Fruit fly (Drosophila melanogaster) whole organism, embryonic: ENCODE data around the gene LManV.

ENCODE experiments used
- Abd-B ChIP-seq: fragments of 200-800 bp; sonication (Bioruptor generic); optimal IDR thresholded peaks from 2 replicates; lab custom pipeline; 2018; ENCODE audit warnings: missing biosample characterization, mild to moderate bottlenecking, missing genetic modification characterization, moderate library complexity
- B-H2 ChIP-seq: fragments of 200-800 bp; sonication (Bioruptor generic); optimal IDR thresholded peaks from 2 replicates; lab custom pipeline; 2018; ENCODE audit warnings: missing biosample characterization, mild to moderate bottlenecking, missing genetic modification characterization
- Bdp1 ChIP-seq: fragments of 200-800 bp; sonication (Bioruptor generic); optimal IDR thresholded peaks from 3 replicates; lab custom pipeline; 2016; ENCODE audit warnings: missing biosample characterization, missing genetic modification characterization
- CG10462 ChIP-seq: fragments of 200-800 bp; sonication (Bioruptor generic); optimal IDR thresholded peaks from 2 replicates; lab custom pipeline; 2016; ENCODE audit warnings: missing biosample characterization, missing genetic modification characterization
- CG11085 ChIP-seq: fragments of 200-800 bp; sonication (Bioruptor generic); IDR thresholded peaks from 2 replicates; pipeline ENCODE4 v1.3.6; 2022; ENCODE audit warnings: missing biosample characterization, missing genetic modification characterization
- CG11696 ChIP-seq: fragments of 200-800 bp; sonication (Bioruptor generic); IDR thresholded peaks from 2 replicates; pipeline ENCODE4 v1.3.6; 2022; ENCODE audit warnings: missing biosample characterization, missing genetic modification characterization
- CG12236 ChIP-seq: fragments of 200-800 bp; sonication (Bioruptor generic); optimal IDR thresholded peaks from 2 replicates; lab custom pipeline; 2016; ENCODE audit warnings: missing biosample characterization, missing genetic modification characterization
- CG1233 ChIP-seq: fragments of 200-800 bp; sonication (Bioruptor generic); optimal IDR thresholded peaks from 4 replicates; lab custom pipeline; 2018; ENCODE audit warnings: missing biosample characterization, mild to moderate bottlenecking, missing genetic modification characterization
- CG14050 ChIP-seq: fragments of 200-800 bp; sonication (Bioruptor generic); IDR thresholded peaks from 3 replicates; pipeline ENCODE4 v1.3.6; 2022; ENCODE audit warnings: missing biosample characterization, missing genetic modification characterization
- CG16813 ChIP-seq: fragments of 200-800 bp; sonication (Bioruptor generic); IDR thresholded peaks from 3 replicates; pipeline ENCODE4 v1.3.6; 2022; ENCODE audit warnings: missing biosample characterization, missing genetic modification characterization; ENCODE audit not compliant: partially characterized antibody
- CG16815 ChIP-seq: fragments of 200-800 bp; sonication (Bioruptor generic); optimal IDR thresholded peaks from 3 replicates; lab custom pipeline; 2017; ENCODE audit warnings: missing biosample characterization, mild to moderate bottlenecking, missing genetic modification characterization
- CG17361 ChIP-seq: fragments of 200-800 bp; sonication (Bioruptor generic); IDR thresholded peaks from 3 replicates; pipeline ENCODE4 v1.3.6; 2022; ENCODE audit warnings: missing biosample characterization, missing genetic modification characterization
- CG17568 ChIP-seq: fragments of 200-800 bp; sonication (Bioruptor generic); optimal IDR thresholded peaks from 2 replicates; lab custom pipeline; 2018; ENCODE audit warnings: missing biosample characterization, mild to moderate bottlenecking, missing genetic modification characterization, moderate library complexity
- CG2116 ChIP-seq: fragments of 200-800 bp; sonication (Bioruptor generic); optimal IDR thresholded peaks from 3 replicates; lab custom pipeline; 2018; ENCODE audit warnings: missing biosample characterization, mild to moderate bottlenecking, missing genetic modification characterization
- CG2120 ChIP-seq: fragments of 200-800 bp; sonication (Bioruptor generic); optimal IDR thresholded peaks from 3 replicates; lab custom pipeline; 2016; ENCODE audit warnings: missing biosample characterization, missing genetic modification characterization
- CG2202 ChIP-seq: fragments of 200-800 bp; sonication (Bioruptor generic); optimal IDR thresholded peaks from 2 replicates; lab custom pipeline; 2018; ENCODE audit warnings: missing biosample characterization, mild to moderate bottlenecking, missing genetic modification characterization
- CG2889 ChIP-seq: fragments of 200-800 bp; sonication (Bioruptor generic); IDR thresholded peaks from 3 replicates; pipeline ENCODE4 v1.3.6; 2022; ENCODE audit warnings: missing biosample characterization, missing genetic modification characterization
- CG31224 ChIP-seq: fragments of 200-800 bp; sonication (Bioruptor generic); IDR thresholded peaks from 2 replicates; pipeline ENCODE4 v1.3.6; 2022; ENCODE audit warnings: missing biosample characterization, missing genetic modification characterization
- CG32772 ChIP-seq: fragments of 200-800 bp; sonication (Bioruptor generic); IDR thresholded peaks from 2 replicates; pipeline ENCODE4 v1.3.6; 2022; ENCODE audit warnings: missing biosample characterization, missing genetic modification characterization
- CG42726 ChIP-seq: fragments of 200-800 bp; sonication (Bioruptor generic); IDR thresholded peaks from 2 replicates; pipeline ENCODE4 v1.3.6; 2022; ENCODE audit warnings: missing biosample characterization, missing genetic modification characterization; ENCODE audit not compliant: partially characterized antibody
- CG4404 ChIP-seq: fragments of 200-800 bp; sonication (Bioruptor generic); IDR thresholded peaks from 2 replicates; pipeline ENCODE4 v1.3.6; 2022; ENCODE audit warnings: missing biosample characterization, missing genetic modification characterization
- CG4854 ChIP-seq: fragments of 200-800 bp; sonication (Bioruptor generic); optimal IDR thresholded peaks from 2 replicates; lab custom pipeline; 2016; ENCODE audit warnings: missing biosample characterization, missing genetic modification characterization, inconsistent platforms
- CG7357 ChIP-seq: fragments of 200-800 bp; sonication (Bioruptor generic); IDR thresholded peaks from 3 replicates; pipeline ENCODE4 v1.3.6; 2022; ENCODE audit warnings: missing biosample characterization, missing genetic modification characterization
- CG7987 ChIP-seq: fragments of 200-800 bp; sonication (Bioruptor generic); optimal IDR thresholded peaks from 2 replicates; lab custom pipeline; 2018; ENCODE audit warnings: missing biosample characterization, mild to moderate bottlenecking, missing genetic modification characterization, moderate library complexity
- CG8089 ChIP-seq: fragments of 200-800 bp; sonication (Bioruptor generic); optimal IDR thresholded peaks from 3 replicates; lab custom pipeline; 2016; ENCODE audit warnings: missing biosample characterization, missing genetic modification characterization
- CG8281 ChIP-seq: fragments of 200-800 bp; sonication (Bioruptor generic); optimal IDR thresholded peaks from 2 replicates; lab custom pipeline; 2018; ENCODE audit warnings: missing biosample characterization, mild to moderate bottlenecking, missing genetic modification characterization, moderate library complexity
- Doc2 ChIP-seq: fragments of 200-800 bp; sonication (Bioruptor generic); IDR thresholded peaks from 2 replicates; pipeline ENCODE4 v1.3.6; 2022; ENCODE audit warnings: missing biosample characterization, missing genetic modification characterization
- ERR ChIP-seq: fragments of 200-800 bp; sonication (Bioruptor generic); optimal IDR thresholded peaks from 2 replicates; lab custom pipeline; 2016; ENCODE audit warnings: missing biosample characterization, missing genetic modification characterization
- Fer3 ChIP-seq: fragments of 200-800 bp; sonication (Bioruptor generic); optimal IDR thresholded peaks from 2 replicates; lab custom pipeline; 2018; ENCODE audit warnings: missing biosample characterization, mild to moderate bottlenecking, missing genetic modification characterization, moderate library complexity
- Hr3 ChIP-seq: fragments of 200-800 bp; sonication (Bioruptor generic); optimal IDR thresholded peaks from 3 replicates; lab custom pipeline; 2016; ENCODE audit warnings: missing biosample characterization, missing genetic modification characterization
- MBD-R2 ChIP-seq: fragments of 200-800 bp; sonication (Bioruptor generic); IDR thresholded peaks from 2 replicates; pipeline ENCODE4 v1.3.6; 2022; ENCODE audit warnings: missing biosample characterization, missing genetic modification characterization
- Mad ChIP-seq: fragments of 200-800 bp; sonication (Bioruptor generic); optimal IDR thresholded peaks from 2 replicates; lab custom pipeline; 2016; ENCODE audit warnings: missing biosample characterization, missing genetic modification characterization
- Nf-YB ChIP-seq: fragments of 200-800 bp; sonication (Bioruptor generic); optimal IDR thresholded peaks from 3 replicates; lab custom pipeline; 2019; ENCODE audit warnings: missing biosample characterization, mild to moderate bottlenecking, missing genetic modification characterization, moderate library complexity
- Rfx ChIP-seq: fragments of 200-800 bp; sonication (Bioruptor generic); IDR thresholded peaks from 2 replicates; pipeline ENCODE4 v1.3.6; 2022; ENCODE audit warnings: missing biosample characterization, missing genetic modification characterization
- Rx ChIP-seq: fragments of 200-800 bp; sonication (Bioruptor generic); IDR thresholded peaks from 2 replicates; pipeline ENCODE4 v1.3.6; 2022; ENCODE audit warnings: missing biosample characterization, missing genetic modification characterization
- Sox102F ChIP-seq: fragments of 200-800 bp; sonication (Bioruptor generic); optimal IDR thresholded peaks from 2 replicates; lab custom pipeline; 2018; ENCODE audit warnings: missing biosample characterization, mild to moderate bottlenecking, missing genetic modification characterization, moderate library complexity
- cad ChIP-seq: fragments of >200 bp; optimal IDR thresholded peaks from 2 replicates; lab custom pipeline; 2017; ENCODE audit warnings: missing biosample characterization, missing genetic modification characterization
- chn ChIP-seq: fragments of 200-800 bp; sonication (Bioruptor generic); optimal IDR thresholded peaks from 2 replicates; lab custom pipeline; 2016; ENCODE audit warnings: missing biosample characterization, missing genetic modification characterization
- croc ChIP-seq: fragments of 200-800 bp; sonication (Bioruptor generic); conservative IDR thresholded peaks from 3 replicates; pipeline ENCODE4 v1.3.6; 2022; ENCODE audit warnings: missing biosample characterization, missing genetic modification characterization
- cwo ChIP-seq: fragments of 200-800 bp; sonication (Bioruptor generic); optimal IDR thresholded peaks from 3 replicates; lab custom pipeline; 2017; ENCODE audit warnings: missing biosample characterization, missing genetic modification characterization, mild to moderate bottlenecking, moderate library complexity, missing genetic modification reagents
- fd3F ChIP-seq: fragments of 200-800 bp; sonication (Bioruptor generic); optimal IDR thresholded peaks from 2 replicates; lab custom pipeline; 2018; ENCODE audit warnings: missing biosample characterization, mild to moderate bottlenecking, missing genetic modification characterization, moderate library complexity
- grau ChIP-seq: fragments of 200-800 bp; optimal IDR thresholded peaks from 3 replicates; lab custom pipeline; 2019; ENCODE audit warnings: missing biosample characterization, mild to moderate bottlenecking, missing genetic modification characterization, moderate library complexity
- gro ChIP-seq: fragments of 200-800 bp; sonication (Bioruptor generic); optimal IDR thresholded peaks from 2 replicates; lab custom pipeline; 2016; ENCODE audit warnings: missing biosample characterization, missing genetic modification characterization
- gsb-n ChIP-seq: fragments of 200-800 bp; sonication (Bioruptor generic); optimal IDR thresholded peaks from 3 replicates; lab custom pipeline; 2018; ENCODE audit warnings: missing biosample characterization, mild to moderate bottlenecking, missing genetic modification characterization
- gt ChIP-seq: fragments of 200-800 bp; sonication (Bioruptor generic); IDR thresholded peaks from 2 replicates; pipeline ENCODE4 v1.3.6; 2022; ENCODE audit warnings: missing biosample characterization, missing genetic modification characterization
- her ChIP-seq: fragments of 200-800 bp; sonication (Bioruptor generic); optimal IDR thresholded peaks from 2 replicates; lab custom pipeline; 2016; ENCODE audit warnings: missing biosample characterization, missing genetic modification characterization
- jigr1 ChIP-seq: fragments of 200-800 bp; sonication (Bioruptor generic); IDR thresholded peaks from 3 replicates; pipeline ENCODE4 v1.3.6; 2022; ENCODE audit warnings: missing biosample characterization, missing genetic modification characterization
- lbe ChIP-seq: fragments of 200-800 bp; sonication (Bioruptor generic); optimal IDR thresholded peaks from 2 replicates; lab custom pipeline; 2016; ENCODE audit warnings: missing biosample characterization, mild to moderate bottlenecking, missing genetic modification characterization
- psq ChIP-seq: fragments of 200-800 bp; sonication (Bioruptor generic); optimal IDR thresholded peaks from 2 replicates; lab custom pipeline; 2017; ENCODE audit warnings: missing biosample characterization, missing genetic modification characterization
- pzg ChIP-seq: fragments of 200-800 bp; sonication (Bioruptor generic); optimal IDR thresholded peaks from 3 replicates; lab custom pipeline; 2018; ENCODE audit warnings: missing biosample characterization, mild to moderate bottlenecking, missing genetic modification characterization, moderate library complexity
- sob ChIP-seq: fragments of 200-800 bp; sonication (Bioruptor generic); IDR thresholded peaks from 2 replicates; pipeline ENCODE4 v1.3.6; 2022; ENCODE audit warnings: missing biosample characterization, missing genetic modification characterization
- tgo ChIP-seq: fragments of 200-800 bp; sonication (Bioruptor generic); IDR thresholded peaks from 3 replicates; pipeline ENCODE4 v1.3.6; 2022; ENCODE audit warnings: missing biosample characterization, missing genetic modification characterization

Gene LManV

DNA sequence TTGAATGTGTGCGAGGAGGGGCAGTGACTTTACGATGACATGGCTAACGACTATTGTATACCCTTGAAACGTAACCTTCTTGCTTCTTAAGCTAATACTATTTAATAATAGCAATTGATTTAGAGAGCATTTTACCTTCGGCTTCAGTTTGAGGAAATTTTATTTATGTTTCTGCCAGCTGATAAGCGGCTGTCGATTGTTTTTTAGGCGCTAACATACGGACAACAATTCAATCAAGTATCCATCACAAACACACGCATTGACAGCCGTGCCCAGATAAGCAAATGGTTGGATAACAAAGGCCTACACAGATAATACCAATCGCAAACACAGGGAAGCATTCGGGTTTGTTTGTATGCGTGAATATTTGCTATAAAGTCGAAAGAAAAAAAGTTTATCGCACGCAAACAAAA, 37.8 kb downstream of the LManV start (continued):
- TF ChIP-seq chn (GFP tag; lab: Kevin White, UChicago) (peak; percentile 2), CG2889 (GFP tag; lab: Robert Waterston, UW) (no peak), Mad (no peak), CG16815 (no peak), CG10462 (GFP tag; lab: Kevin White, UChicago) (no peak), CG32772 (GFP tag; lab: Robert Waterston, UW) (0 out of 2 replicates have a peak, but pooled peaks have one; percentile 25), fd3F (GFP tag; lab: Kevin White, UChicago) (no peak), gsb-n (tag; lab: Kevin White, UChicago) (no peak), Fer3 (tag; lab: Kevin White, UChicago) (peak; percentile 46), Doc2 (GFP tag; lab: Robert Waterston, UW) (no peak), CG2120 (peak; percentile 78), jigr1 (GFP tag; lab: Robert Waterston, UW) (no peak), lbe (peak; percentile 16), B-H2 (GFP tag; lab: Kevin White, UChicago) (no peak), CG14050 (peak; percentile 29; the same call in 1 of the 3 replicates), CG1233 (GFP tag; lab: Kevin White, UChicago) (no peak), Rx (GFP tag; lab: Robert Waterston, UW) (no peak), Bdp1 (GFP tag; lab: Kevin White, UChicago) (no peak), CG4854 (GFP tag; lab: Kevin White, UChicago) (no peak), psq (no peak), CG7357 (0 out of 3 replicates have a peak, but pooled peaks have one; percentile 26), Rfx (0 out of 2 replicates have a peak, but pooled peaks have one; percentile 38), cwo (peak; percentile 68), Hr3 (GFP tag; lab: Kevin White, UChicago) (peak; percentile 36), CG8089 (GFP tag; lab: Kevin White, UChicago) (no peak), sob (GFP tag; lab: Robert Waterston, UW) (no peak; the same call in 1 of the 2 replicates), CG16813 (GFP tag; lab: Robert Waterston, UW) (no peak), CG31224 (no peak), CG42726 (no peak), cad (no peak), CG7987 (GFP tag; lab: Kevin White, UChicago) (peak; percentile 41), her (GFP tag; lab: Kevin White, UChicago) (no peak), CG17361 (GFP tag; lab: Robert Waterston, UW) (peak; percentile 45; the same call in 1 of the 3 replicates), ERR (GFP tag; lab: Kevin White, UChicago) (no peak), CG11085 (GFP tag; lab: Robert Waterston, UW) (peak; percentile 26; the same call in 1 of the 2 replicates), Sox102F (GFP tag; lab: Kevin White, UChicago) (peak; percentile 48), tgo (no peak), Nf-YB (GFP tag; lab: Kevin White, UChicago) (no peak), gro (GFP tag; lab: Kevin White, UChicago) (peak; percentile 52), croc (no peak), grau (tag; lab: Kevin White, UChicago) (peak; percentile 50), CG8281 (peak; percentile 77), MBD-R2 (no peak), CG11696 (peak; percentile 47), CG2116 (GFP tag; lab: Kevin White, UChicago) (peak; percentile 18), CG12236 (no peak), CG4404 (no peak), CG2202 (tag; lab: Kevin White, UChicago) (no peak), CG17568 (no peak), gt (GFP tag; lab: Robert Waterston, UW) (no peak), pzg (GFP tag; lab: Kevin White, UChicago) (no peak), Abd-B (GFP tag; lab: Kevin White, UChicago) (no peak)
